Worm (Caenorhabditis elegans): Measurements from ENCODE around the gene ubc-17.

DNA sequence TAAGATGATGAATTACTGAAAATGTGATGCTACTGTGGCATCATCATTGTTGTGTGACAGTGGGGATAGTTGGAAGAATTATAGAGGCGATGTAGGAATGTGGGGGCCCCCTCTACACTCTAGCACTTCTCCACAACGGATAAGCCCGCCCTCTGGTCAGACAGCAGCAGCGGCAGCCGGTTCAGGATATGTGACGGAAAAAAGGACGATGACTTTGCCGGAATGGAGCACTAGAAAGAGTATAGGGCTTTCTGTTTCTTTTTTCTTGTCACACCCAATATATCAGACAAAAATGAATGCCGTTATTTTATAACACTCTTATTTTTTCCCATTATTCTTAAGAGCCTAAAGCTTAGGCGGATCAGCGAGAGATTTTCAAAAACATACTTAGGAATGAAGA, 44.9 kb upstream of the ubc-17 start, which contains the start of gene tyra-2:
- no peak for TF ChIP-seq nhr-76 (tag; optimal IDR thresholded peaks at IDR 0.05)
- TF ChIP-seq elt-3 (tag; optimal IDR thresholded peaks at IDR 0.05) = no peak
- no peak for TF ChIP-seq zip-8 (tag; optimal IDR thresholded peaks at IDR 0.05)
- TF ChIP-seq unc-62 (GFP tag; optimal IDR thresholded peaks at IDR 0.05) = no peak
- TF ChIP-seq ceh-83 (GFP tag; optimal IDR thresholded peaks at IDR 0.05) = no peak
- no peak for TF ChIP-seq nhr-12 (tag; optimal IDR thresholded peaks at IDR 0.05)
- TF ChIP-seq lin-32 (GFP tag; optimal IDR thresholded peaks at IDR 0.05) = no peak
